Worm (Caenorhabditis elegans) whole organism, mixed stage, embryonic: Measurements from ENCODE around the gene fbxb-75.
A peak's percentile ranks its signal among the peaks of the same experiment; 100 is the strongest.

ENCODE experiments used
- cnd-1 ChIP-seq: fragments of 200-800 bp; sonication (Bioruptor generic); optimal IDR thresholded peaks from 2 replicates; lab custom pipeline; 2018; ENCODE audit warnings: mild to moderate bottlenecking, missing genetic modification characterization, missing compliant biosample characterization
- nhr-12 ChIP-seq: fragments of 150-350 bp; optimal IDR thresholded peaks from 2 replicates; lab custom pipeline; 2014; ENCODE audit warnings: missing biosample characterization, missing genetic modification characterization
- nhr-237 ChIP-seq: fragments of 150-350 bp; optimal IDR thresholded peaks from 2 replicates; lab custom pipeline; 2014; ENCODE audit warnings: missing biosample characterization, missing genetic modification characterization
- snpc-4 ChIP-seq: fragments of 150-350 bp; optimal IDR thresholded peaks from 2 replicates; lab custom pipeline; 2014; ENCODE audit warnings: missing biosample characterization, missing genetic modification characterization
- unc-39 ChIP-seq: fragments of 150-350 bp; optimal IDR thresholded peaks from 2 replicates; lab custom pipeline; 2014; ENCODE audit warnings: missing biosample characterization, missing genetic modification characterization

DNA sequence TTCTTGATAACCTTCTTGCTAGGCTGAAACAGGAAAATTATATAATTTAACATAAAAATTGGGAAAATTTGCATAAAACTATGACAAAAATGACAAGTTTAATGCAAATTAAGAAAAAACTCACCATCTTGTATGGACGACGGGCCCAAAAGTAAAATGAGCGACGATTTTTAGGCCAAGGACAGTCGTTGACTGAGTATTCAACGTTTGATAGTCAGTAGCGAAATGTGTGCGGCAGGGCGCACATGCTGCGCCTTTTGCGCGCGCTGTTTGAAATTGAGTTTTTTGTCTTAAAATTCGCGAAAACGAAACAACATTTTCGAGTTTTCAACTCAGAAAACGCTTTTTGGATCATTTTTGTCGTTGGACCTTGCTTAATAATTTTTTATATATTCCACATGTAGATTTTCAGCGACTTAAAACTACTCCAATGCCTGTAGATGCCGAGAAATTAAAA lies 50.5 kb downstream of the fbxb-75 start, which contains the start of the genes rpl-7A and set-21:
- TF ChIP-seq snpc-4 (no peak), cnd-1 (tag; lab: Kevin White, UChicago) (peak; percentile 64), unc-39 (tag; lab: Kevin White, UChicago) (no peak), nhr-237 (tag; lab: Kevin White, UChicago) (peak; percentile 84), nhr-12 (tag; lab: Kevin White, UChicago) (no peak)
